Fruit fly (Drosophila melanogaster) whole organism, adult: Measurements from ENCODE around the gene Dup99B.
A peak's percentile ranks its signal among the peaks of the same experiment; 100 is the strongest.

Source experiments
- CG11617 ChIP-seq: fragments of 200-800 bp; sonication (Bioruptor generic); optimal IDR thresholded peaks from 2 replicates; lab custom pipeline; 2017; ENCODE audit warnings: mild to moderate bottlenecking, missing biosample characterization, missing genetic modification reagents, missing genetic modification characterization
- CG12768 ChIP-seq: fragments of 200-800 bp; sonication (Bioruptor generic); optimal IDR thresholded peaks from 2 replicates; lab custom pipeline; 2017; ENCODE audit warnings: missing biosample characterization, missing genetic modification characterization, mild to moderate bottlenecking, moderate library complexity, missing genetic modification reagents
- CG14711 ChIP-seq: fragments of 200-800 bp; sonication (Bioruptor generic); optimal IDR thresholded peaks from 2 replicates; lab custom pipeline; 2018; ENCODE audit warnings: missing biosample characterization, mild to moderate bottlenecking, missing genetic modification characterization, moderate library complexity
- CG33017 ChIP-seq: fragments of 200-800 bp; sonication (Bioruptor generic); optimal IDR thresholded peaks from 2 replicates; lab custom pipeline; 2018; ENCODE audit warnings: missing biosample characterization, mild to moderate bottlenecking, missing genetic modification characterization, moderate library complexity
- CG7101 ChIP-seq: fragments of 200-800 bp; sonication (Bioruptor generic); optimal IDR thresholded peaks from 2 replicates; lab custom pipeline; 2018; ENCODE audit warnings: missing biosample characterization, mild to moderate bottlenecking, missing genetic modification characterization, moderate library complexity
- Clk ChIP-seq: fragments of 200-800 bp; sonication (Bioruptor generic); optimal IDR thresholded peaks from 2 replicates; lab custom pipeline; 2017; ENCODE audit warnings: missing biosample characterization, missing genetic modification characterization
- Hr96 ChIP-seq: fragments of 200-800 bp; sonication (Bioruptor generic); optimal IDR thresholded peaks from 2 replicates; lab custom pipeline; 2016; ENCODE audit warnings: missing biosample characterization, missing genetic modification characterization
- cic ChIP-seq: fragments of 200-800 bp; sonication (Bioruptor generic); optimal IDR thresholded peaks from 2 replicates; lab custom pipeline; 2017; ENCODE audit warnings: missing biosample characterization, mild to moderate bottlenecking, missing genetic modification characterization, moderate library complexity
- cnc ChIP-seq, 2 experiments: fragments of >200 bp; optimal IDR thresholded peaks; 2 replicates each; lab custom pipeline; 2017
- ovo ChIP-seq: fragments of 200-800 bp; sonication (Bioruptor generic); optimal IDR thresholded peaks from 2 replicates; lab custom pipeline; 2016; ENCODE audit warnings: missing biosample characterization, missing genetic modification characterization
- tj ChIP-seq: fragments of 200-800 bp; sonication (Bioruptor generic); optimal IDR thresholded peaks from 3 replicates; lab custom pipeline; 2017; ENCODE audit warnings: missing biosample characterization, mild to moderate bottlenecking, missing genetic modification characterization, moderate library complexity

DNA sequence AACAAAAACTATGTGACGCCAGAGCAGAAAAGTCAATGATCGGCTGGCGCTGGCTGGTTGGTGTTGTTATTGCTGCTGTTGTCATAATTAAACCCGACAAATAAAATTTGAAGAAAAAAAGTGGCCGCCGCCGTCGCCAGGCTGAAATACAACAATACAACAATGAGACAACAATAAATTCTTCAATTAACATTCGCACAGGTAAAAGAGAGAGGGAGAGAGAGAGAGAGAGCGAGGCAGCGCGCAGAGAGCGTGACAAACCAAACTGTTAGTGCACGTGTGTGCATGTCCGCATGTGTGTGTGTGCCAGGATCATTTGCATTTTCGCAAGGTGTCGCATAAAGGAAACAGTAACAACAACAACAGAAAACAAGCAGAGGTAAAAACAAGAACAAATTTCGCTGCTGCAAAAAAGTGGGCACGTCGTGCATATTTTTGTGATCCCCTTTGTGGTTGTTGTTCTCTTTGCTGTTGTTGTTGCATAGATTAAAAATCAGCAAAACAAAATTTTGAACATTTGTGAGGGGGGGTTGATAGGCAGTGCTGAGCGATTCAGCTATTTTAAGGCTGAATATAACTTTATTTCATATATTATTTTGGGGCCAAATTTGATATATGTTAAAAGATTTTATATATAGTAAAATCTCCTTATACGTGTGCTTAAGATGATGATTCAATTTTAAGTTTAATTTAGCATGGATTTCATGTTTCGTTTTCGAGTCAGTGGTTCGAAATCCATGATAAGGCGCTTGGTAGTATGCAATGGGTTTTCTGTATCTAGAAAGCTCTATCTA lies 49.3 kb upstream of the Dup99B start:
- TF ChIP-seq CG11617 (no peak), CG7101 (no peak), CG14711 (tag; lab: Kevin White, UChicago) (no peak), Hr96 (GFP tag; lab: Kevin White, UChicago) (no peak), ovo (GFP tag; lab: Kevin White, UChicago) (no peak), CG12768 (peak; percentile 31), CG33017 (tag; lab: Kevin White, UChicago) (no peak), tj (peak; percentile 76), cic (GFP tag; lab: Kevin White, UChicago) (no peak), cnc (optimal IDR thresholded peaks at IDR 0.05; lab: Kevin White, UChicago) (no peak), Clk (no peak)
